Fruit fly (Drosophila melanogaster) S2 (cell line): ENCODE measurements around the gene vanin-like.

Experiments used
- CG8478 ChIP-seq: fragments of >200 bp; optimal IDR thresholded peaks from 2 replicates; lab custom pipeline; 2018
- CTCF ChIP-seq, 2 experiments: fragments of >200 bp; optimal IDR thresholded peaks; 2 replicates each; lab custom pipeline; 2018

Gene vanin-like

dm6 chrX:6192332-6192731, 10.0 kb downstream of the vanin-like start, which contains the start of gene Ca-alpha1T:
Gene Ca-alpha1T (minus strand): TSS chrX:6192483.
- TF ChIP-seq CG8478 (no peak), CTCF (optimal IDR thresholded peaks at IDR 0.05; lab: Kevin White, UChicago) (no peak)

- no peak for TF ChIP-seq CTCF (optimal IDR thresholded peaks at IDR 0.05; lab: Kevin White, UChicago)
- TF ChIP-seq CG8478, result no peak
Measured at dm6 chrX:6179428-6179827, 22.9 kb downstream of the vanin-like start.

dm6 chrX:6166784-6167183, 35.6 kb downstream of the vanin-like start:
- no peak for TF ChIP-seq CG8478
- no peak for TF ChIP-seq CTCF (optimal IDR thresholded peaks at IDR 0.05; lab: Kevin White, UChicago)

dm6 chrX:6151919-6152318, 50.4 kb downstream of the vanin-like start:
- TF ChIP-seq CTCF (optimal IDR thresholded peaks at IDR 0.05; lab: Kevin White, UChicago), result no peak
- TF ChIP-seq CG8478, result no peak
